Worm (Caenorhabditis elegans): Measurements from ENCODE around the gene fipr-25.

- TF ChIP-seq flt-1 (GFP tag; IDR thresholded peaks at IDR 0.05) (no peak), tab-1 (GFP tag; IDR thresholded peaks at IDR 0.05) (no peak), med-1 (GFP tag; optimal IDR thresholded peaks at IDR 0.05; ENCODE audit: insufficient read depth) (no peak)
Observed at ce11 chrV:1968809-1969208, 11.6 kb downstream of the fipr-25 start.
